Fruit fly (Drosophila melanogaster): ENCODE results near the gene CG6928.

The CG6928 gene

DNA sequence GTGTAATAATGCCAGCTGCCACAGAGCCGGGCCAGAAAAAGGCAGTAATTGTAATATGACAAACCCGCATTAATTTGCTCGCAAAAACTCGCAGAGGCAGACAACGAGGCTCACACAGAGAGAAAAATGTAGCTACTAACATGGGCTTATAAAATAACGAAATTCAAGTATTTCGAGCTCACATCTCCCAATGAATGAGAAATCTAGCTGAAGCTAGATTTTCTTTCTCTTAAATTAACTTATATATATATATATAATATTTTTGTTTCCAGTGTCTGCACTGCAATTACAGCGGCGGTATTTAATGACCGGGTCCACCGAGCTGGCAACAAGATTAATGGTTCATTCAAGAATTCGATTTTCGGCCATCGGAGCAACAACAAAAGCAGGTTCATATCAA is 13.2 kb downstream of the CG6928 start:
- TF ChIP-seq gl (tag; optimal IDR thresholded peaks at IDR 0.05) (no peak), CG17806 (tag; optimal IDR thresholded peaks at IDR 0.05) (peak; percentile 21), Pif1B (GFP tag; optimal IDR thresholded peaks at IDR 0.05) (peak; percentile 3), CG32121 (GFP tag; IDR thresholded peaks at IDR 0.05) (peak; percentile 63; the same call in 1 of the 2 replicates), CG9948 (tag; optimal IDR thresholded peaks at IDR 0.05) (no peak), CG34367 (tag; optimal IDR thresholded peaks at IDR 0.05) (no peak), Pif1A (GFP tag; optimal IDR thresholded peaks at IDR 0.05) (peak; percentile 16), EcR (GFP tag; optimal IDR thresholded peaks at IDR 0.05) (no peak), CG8301 (tag; optimal IDR thresholded peaks at IDR 0.05) (no peak), CG4496 (GFP tag; IDR thresholded peaks at IDR 0.05) (peak; percentile 78), CG13204 (GFP tag; optimal IDR thresholded peaks at IDR 0.05) (no peak), Ets98B (GFP tag; IDR thresholded peaks at IDR 0.05) (peak; percentile 72), CG8159 (tag; optimal IDR thresholded peaks at IDR 0.05) (peak; percentile 20), CG12605 (GFP tag; IDR thresholded peaks at IDR 0.05) (no peak), fd96Ca (GFP tag; IDR thresholded peaks at IDR 0.05) (0 out of 3 replicates have a peak, but pooled peaks have one; percentile 25), rn (GFP tag; IDR thresholded peaks at IDR 0.05) (peak; percentile 46; the same call in 1 of the 2 replicates), CG15710 (tag; optimal IDR thresholded peaks at IDR 0.05) (no peak), CG14655 (GFP tag; optimal IDR thresholded peaks at IDR 0.05) (peak; percentile 34), Snoo (tag; optimal IDR thresholded peaks at IDR 0.05) (peak; percentile 71), CG10348 (GFP tag; IDR thresholded peaks at IDR 0.05) (no peak), D1 (tag; optimal IDR thresholded peaks at IDR 0.05) (no peak)

DNA sequence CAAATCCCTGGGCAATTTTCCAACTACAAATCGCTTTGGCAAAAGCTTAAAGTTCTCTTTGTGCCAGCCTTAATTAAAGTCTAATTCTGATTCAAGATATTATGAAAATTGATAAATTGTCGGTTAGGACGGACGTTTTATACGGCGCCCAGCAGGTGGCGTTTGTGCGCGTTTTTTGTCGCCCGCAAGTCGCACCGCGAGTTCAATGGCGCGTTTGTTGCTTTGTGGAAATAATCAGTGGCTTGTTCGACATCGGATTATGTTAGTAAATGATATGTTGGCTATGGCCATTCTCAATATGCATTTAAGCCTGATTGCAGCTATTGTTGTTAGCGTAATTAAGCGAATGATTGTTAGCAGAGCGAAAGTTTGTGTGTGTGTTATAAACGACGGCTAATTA is 18.9 kb downstream of the CG6928 start:
- TF ChIP-seq CG4496 (GFP tag; IDR thresholded peaks at IDR 0.05), result no peak
- TF ChIP-seq rn (GFP tag; IDR thresholded peaks at IDR 0.05), result no peak
- TF ChIP-seq CG32121 (GFP tag; IDR thresholded peaks at IDR 0.05), result no peak
- TF ChIP-seq Snoo (tag; optimal IDR thresholded peaks at IDR 0.05), result no peak
- no peak for TF ChIP-seq EcR (GFP tag; optimal IDR thresholded peaks at IDR 0.05)
- no peak for TF ChIP-seq Pif1A (GFP tag; optimal IDR thresholded peaks at IDR 0.05)
- no peak for TF ChIP-seq CG8301 (tag; optimal IDR thresholded peaks at IDR 0.05)
- TF ChIP-seq CG8159 (tag; optimal IDR thresholded peaks at IDR 0.05), result no peak
- TF ChIP-seq CG17806 (tag; optimal IDR thresholded peaks at IDR 0.05), result no peak

DNA sequence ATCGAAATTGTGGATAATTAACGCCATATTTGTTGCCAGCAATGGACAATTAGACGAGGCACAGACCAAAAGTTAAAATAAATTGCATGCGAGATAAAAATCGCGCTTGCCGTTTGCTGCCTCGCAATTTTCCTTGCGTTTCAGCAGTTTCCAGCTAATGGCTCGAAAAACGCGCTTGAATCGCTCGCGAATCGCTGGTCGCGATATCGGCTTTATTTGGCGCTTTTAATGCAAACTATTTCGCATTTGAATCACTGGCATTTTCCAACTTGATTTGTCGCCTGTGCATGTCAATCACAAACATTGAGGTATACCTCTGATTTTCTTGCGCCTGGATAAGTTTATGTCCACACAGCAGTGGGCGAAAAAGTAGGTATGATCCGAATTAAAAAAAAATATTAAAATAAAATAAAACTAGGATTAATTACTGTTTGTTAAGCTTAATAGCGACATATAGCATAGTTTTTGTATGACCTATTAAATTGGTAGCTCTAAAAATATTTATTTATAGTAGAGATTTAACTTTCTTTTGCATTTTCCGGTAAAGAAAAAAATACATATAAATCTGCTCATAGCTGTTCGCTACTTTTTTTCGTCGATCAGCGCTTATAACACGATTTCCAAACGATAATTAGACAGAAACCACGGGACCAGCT is 20.3 kb downstream of the CG6928 start:
- no peak for TF ChIP-seq CG12605 (GFP tag; IDR thresholded peaks at IDR 0.05)
- no peak for TF ChIP-seq CG15710 (tag; optimal IDR thresholded peaks at IDR 0.05)
- no peak for TF ChIP-seq Pif1A (GFP tag; optimal IDR thresholded peaks at IDR 0.05)
- TF ChIP-seq Pif1B (GFP tag; optimal IDR thresholded peaks at IDR 0.05), result no peak
- peak; percentile 30 for TF ChIP-seq CG8301 (tag; optimal IDR thresholded peaks at IDR 0.05)
- TF ChIP-seq CG8159 (tag; optimal IDR thresholded peaks at IDR 0.05), result no peak
- no peak for TF ChIP-seq EcR (GFP tag; optimal IDR thresholded peaks at IDR 0.05)
- TF ChIP-seq gl (tag; optimal IDR thresholded peaks at IDR 0.05), result no peak
- 0 out of 3 replicates have a peak, but pooled peaks have one; percentile 25 for TF ChIP-seq CG4496 (GFP tag; IDR thresholded peaks at IDR 0.05)
- no peak for TF ChIP-seq Ets98B (GFP tag; IDR thresholded peaks at IDR 0.05)
- TF ChIP-seq CG13204 (GFP tag; optimal IDR thresholded peaks at IDR 0.05), result no peak
- TF ChIP-seq Snoo (tag; optimal IDR thresholded peaks at IDR 0.05), result no peak
- TF ChIP-seq CG17806 (tag; optimal IDR thresholded peaks at IDR 0.05), result no peak
- no peak for TF ChIP-seq rn (GFP tag; IDR thresholded peaks at IDR 0.05)
- TF ChIP-seq CG14655 (GFP tag; optimal IDR thresholded peaks at IDR 0.05), result peak; percentile 34
- TF ChIP-seq fd96Ca (GFP tag; IDR thresholded peaks at IDR 0.05), result 0 out of 3 replicates have a peak, but pooled peaks have one; percentile 19
- no peak for TF ChIP-seq CG9948 (tag; optimal IDR thresholded peaks at IDR 0.05)
- TF ChIP-seq CG32121 (GFP tag; IDR thresholded peaks at IDR 0.05), result peak; percentile 34; the same call in 1 of the 2 replicates
- no peak for TF ChIP-seq CG10348 (GFP tag; IDR thresholded peaks at IDR 0.05)
- TF ChIP-seq D1 (tag; optimal IDR thresholded peaks at IDR 0.05), result no peak

DNA sequence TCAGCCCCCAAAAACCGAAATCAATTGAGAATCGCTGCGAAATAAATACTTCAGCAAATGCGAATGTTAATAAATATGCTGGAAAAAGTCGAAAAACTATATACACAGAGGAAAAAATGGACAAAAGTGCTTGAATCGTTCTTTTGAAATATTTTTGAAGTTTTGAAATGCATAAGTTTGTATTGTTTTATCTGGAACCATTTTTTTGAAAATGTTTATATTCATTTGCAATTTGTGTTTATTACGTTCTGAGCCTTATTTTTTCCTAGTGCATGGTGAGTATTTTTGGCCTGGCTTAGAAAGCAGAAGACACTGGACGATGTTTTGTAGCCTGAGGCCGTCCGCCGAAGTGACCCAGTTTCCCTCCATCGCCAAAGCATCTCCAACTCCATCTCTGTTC is 22.0 kb downstream of the CG6928 start:
- TF ChIP-seq CG15710 (tag; optimal IDR thresholded peaks at IDR 0.05) (no peak), CG12605 (GFP tag; IDR thresholded peaks at IDR 0.05) (no peak), CG14655 (GFP tag; optimal IDR thresholded peaks at IDR 0.05) (peak; percentile 46), D1 (tag; optimal IDR thresholded peaks at IDR 0.05) (no peak), CG34367 (tag; optimal IDR thresholded peaks at IDR 0.05) (no peak), CG4496 (GFP tag; IDR thresholded peaks at IDR 0.05) (peak; percentile 27; the same call in 2 of the 3 replicates), CG32121 (GFP tag; IDR thresholded peaks at IDR 0.05) (no peak), CG13204 (GFP tag; optimal IDR thresholded peaks at IDR 0.05) (no peak), CG17806 (tag; optimal IDR thresholded peaks at IDR 0.05) (no peak), Pif1B (GFP tag; optimal IDR thresholded peaks at IDR 0.05) (no peak), rn (GFP tag; IDR thresholded peaks at IDR 0.05) (no peak), EcR (GFP tag; optimal IDR thresholded peaks at IDR 0.05) (no peak), CG10348 (GFP tag; IDR thresholded peaks at IDR 0.05) (no peak), Ets98B (GFP tag; IDR thresholded peaks at IDR 0.05) (peak; percentile 55), fd96Ca (GFP tag; IDR thresholded peaks at IDR 0.05) (no peak), gl (tag; optimal IDR thresholded peaks at IDR 0.05) (no peak), CG8301 (tag; optimal IDR thresholded peaks at IDR 0.05) (peak; percentile 75)

DNA sequence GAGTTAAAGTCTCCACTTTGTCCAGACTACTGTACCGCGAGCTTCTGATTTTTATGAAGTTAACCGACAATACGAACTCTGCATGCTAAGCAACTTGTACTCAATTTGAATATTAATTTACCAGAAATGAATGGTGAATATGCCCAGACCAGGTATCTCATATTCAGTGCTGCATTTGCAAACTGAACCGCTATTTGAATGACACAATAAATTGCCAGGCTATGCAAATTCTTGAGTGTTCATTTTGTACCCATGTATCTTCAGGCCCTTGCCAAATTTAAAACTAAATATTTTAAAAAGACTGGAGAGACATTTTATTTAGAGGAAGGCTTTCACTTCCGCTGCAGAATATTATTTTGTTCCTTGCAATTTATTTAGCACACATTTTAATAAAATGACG is 25.0 kb downstream of the CG6928 start:
- TF ChIP-seq Pif1B (GFP tag; optimal IDR thresholded peaks at IDR 0.05), result no peak
- no peak for TF ChIP-seq Pif1A (GFP tag; optimal IDR thresholded peaks at IDR 0.05)
- no peak for TF ChIP-seq CG8159 (tag; optimal IDR thresholded peaks at IDR 0.05)
- no peak for TF ChIP-seq EcR (GFP tag; optimal IDR thresholded peaks at IDR 0.05)
- TF ChIP-seq gl (tag; optimal IDR thresholded peaks at IDR 0.05), result no peak
- TF ChIP-seq D1 (tag; optimal IDR thresholded peaks at IDR 0.05), result no peak
- no peak for TF ChIP-seq CG8301 (tag; optimal IDR thresholded peaks at IDR 0.05)
- no peak for TF ChIP-seq CG12605 (GFP tag; IDR thresholded peaks at IDR 0.05)

Data from whole organism, pupa.